Worm (Caenorhabditis elegans) whole organism, late embryonic: ENCODE results near the gene gop-2.

Source experiments
- C38D4.7 ChIP-seq: fragments of 200-800 bp; sonication (Bioruptor generic); optimal IDR thresholded peaks from 2 replicates; lab custom pipeline; 2018; ENCODE audit warnings: mild to moderate bottlenecking, missing genetic modification characterization, moderate library complexity, missing compliant biosample characterization
- F13H6.1 ChIP-seq: sonication (generic microtip); optimal IDR thresholded peaks from 2 replicates; lab custom pipeline; 2016; ENCODE audit warnings: missing genetic modification characterization, missing compliant biosample characterization
- K09A11.1 ChIP-seq: sonication (generic microtip); optimal IDR thresholded peaks from 2 replicates; lab custom pipeline; 2017; ENCODE audit warnings: antibody characterized with exemption, mild to moderate bottlenecking, missing genetic modification characterization, missing compliant biosample characterization; ENCODE audit not compliant: insufficient read depth
- ceh-14 ChIP-seq: sonication (generic microtip); optimal IDR thresholded peaks from 2 replicates; lab custom pipeline; 2016; ENCODE audit warnings: missing genotype, missing genetic modification characterization, missing compliant biosample characterization
- ceh-18 ChIP-seq: sonication (generic microtip); optimal IDR thresholded peaks from 2 replicates; lab custom pipeline; 2016; ENCODE audit warnings: missing genetic modification characterization, missing compliant biosample characterization
- ceh-2 ChIP-seq: sonication (generic microtip); optimal IDR thresholded peaks from 2 replicates; lab custom pipeline; 2016; ENCODE audit warnings: missing genotype, missing genetic modification characterization, missing compliant biosample characterization
- ceh-22 ChIP-seq: sonication (generic microtip); optimal IDR thresholded peaks from 2 replicates; lab custom pipeline; 2017; ENCODE audit warnings: missing biosample characterization, missing genetic modification characterization
- ceh-31 ChIP-seq: sonication (generic microtip); optimal IDR thresholded peaks from 2 replicates; lab custom pipeline; 2016; ENCODE audit warnings: missing genetic modification characterization, missing compliant biosample characterization
- ceh-48 ChIP-seq: sonication (generic microtip); optimal IDR thresholded peaks from 2 replicates; lab custom pipeline; 2016; ENCODE audit warnings: missing genetic modification characterization, inconsistent platforms, missing compliant biosample characterization
- dmd-4 ChIP-seq: sonication (generic microtip); optimal IDR thresholded peaks from 2 replicates; lab custom pipeline; 2016; ENCODE audit warnings: borderline replicate concordance, missing genetic modification characterization, missing compliant biosample characterization
- elt-2 ChIP-seq: sonication (generic microtip); optimal IDR thresholded peaks from 2 replicates; lab custom pipeline; 2016; ENCODE audit warnings: missing genetic modification reagents, missing genetic modification characterization, missing compliant biosample characterization
- ets-4 ChIP-seq: sonication (generic microtip); optimal IDR thresholded peaks from 2 replicates; lab custom pipeline; 2016; ENCODE audit warnings: missing genetic modification characterization, missing compliant biosample characterization
- hlh-15 ChIP-seq: sonication (generic microtip); optimal IDR thresholded peaks from 2 replicates; lab custom pipeline; 2016; ENCODE audit warnings: missing genetic modification characterization, missing compliant biosample characterization
- mec-3 ChIP-seq: sonication (generic microtip); optimal IDR thresholded peaks from 2 replicates; lab custom pipeline; 2016; ENCODE audit warnings: borderline replicate concordance, missing genetic modification characterization, missing compliant biosample characterization
- pax-1 ChIP-seq: fragments of 150-350 bp; optimal IDR thresholded peaks from 2 replicates; lab custom pipeline; 2014; ENCODE audit warnings: missing biosample characterization, missing genetic modification characterization
- pha-4 ChIP-seq: fragments of 150-350 bp; optimal IDR thresholded peaks from 2 replicates; lab custom pipeline; 2018; ENCODE audit warnings: missing biosample characterization, missing genetic modification reagents, missing genetic modification characterization
- pqm-1 ChIP-seq: sonication (generic microtip); optimal IDR thresholded peaks from 2 replicates; lab custom pipeline; 2016; ENCODE audit warnings: missing genetic modification characterization, missing compliant biosample characterization
- ref-2 ChIP-seq: sonication (generic microtip); optimal IDR thresholded peaks from 2 replicates; lab custom pipeline; 2016; ENCODE audit warnings: missing genetic modification characterization, missing compliant biosample characterization
- rnt-1 ChIP-seq: sonication (generic microtip); optimal IDR thresholded peaks from 2 replicates; lab custom pipeline; 2016; ENCODE audit warnings: missing genetic modification characterization, missing compliant biosample characterization
- sdc-2 ChIP-seq: sonication (generic microtip); optimal IDR thresholded peaks from 2 replicates; lab custom pipeline; 2016; ENCODE audit warnings: missing genotype, missing genetic modification characterization, missing compliant biosample characterization
- sox-2 ChIP-seq: fragments of 200-800 bp; sonication (Bioruptor generic); IDR thresholded peaks from 2 replicates; pipeline ENCODE4 v1.3.6; 2022; ENCODE audit warnings: missing genetic modification reagents, missing genetic modification characterization, missing compliant biosample characterization
- tbx-2 ChIP-seq: sonication (generic microtip); optimal IDR thresholded peaks from 2 replicates; lab custom pipeline; 2016; ENCODE audit warnings: missing genetic modification characterization, missing compliant biosample characterization
- tbx-7 ChIP-seq: sonication (generic microtip); optimal IDR thresholded peaks from 2 replicates; lab custom pipeline; 2016; ENCODE audit warnings: missing genotype, missing genetic modification characterization, missing compliant biosample characterization
- unc-42 ChIP-seq: sonication (generic microtip); optimal IDR thresholded peaks from 2 replicates; lab custom pipeline; 2016; ENCODE audit warnings: missing genotype, missing genetic modification characterization, missing compliant biosample characterization
- unc-86 ChIP-seq: sonication (generic microtip); optimal IDR thresholded peaks from 2 replicates; lab custom pipeline; 2016; ENCODE audit warnings: missing genetic modification characterization, missing compliant biosample characterization

Gene gop-2

ce11 chrIII:5308278-5308677 is 49.5 kb downstream of the gop-2 start, which contains the start of gene mog-3 (continued):
- no peak for TF ChIP-seq pha-4 (tag; lab: Kevin White, UChicago)
- peak; percentile 64 for TF ChIP-seq elt-2 (tag; lab: Kevin White, UChicago)
- no peak for TF ChIP-seq sdc-2
- TF ChIP-seq mec-3 (tag; lab: Kevin White, UChicago) = peak; percentile 88
- no peak for TF ChIP-seq dmd-4 (tag; lab: Kevin White, UChicago)
- peak; percentile 89 for TF ChIP-seq tbx-7 (tag; lab: Kevin White, UChicago)
- TF ChIP-seq ceh-22 (tag; lab: Kevin White, UChicago) = no peak
- peak; percentile 100 for TF ChIP-seq ets-4
- TF ChIP-seq C38D4.7 = no peak
- no peak for TF ChIP-seq K09A11.1
- TF ChIP-seq rnt-1 (tag; lab: Kevin White, UChicago) = peak; percentile 87
- TF ChIP-seq ceh-48 (tag; lab: Kevin White, UChicago) = peak; percentile 98
- TF ChIP-seq F13H6.1 = peak; percentile 59
- TF ChIP-seq sox-2 (GFP tag; lab: Robert Waterston, UW) = no peak
- TF ChIP-seq ceh-18 (tag; lab: Kevin White, UChicago) = peak; percentile 7
- TF ChIP-seq pax-1 = no peak
- peak; percentile 97 for TF ChIP-seq ceh-31
- TF ChIP-seq ceh-2 (tag; lab: Kevin White, UChicago) = peak; percentile 92
- TF ChIP-seq pqm-1 (tag; lab: Kevin White, UChicago) = peak; percentile 50
- TF ChIP-seq unc-42 = peak; percentile 57
- TF ChIP-seq unc-86 (tag; lab: Kevin White, UChicago) = peak; percentile 17
- peak; percentile 78 for TF ChIP-seq ref-2 (tag; lab: Kevin White, UChicago)
- TF ChIP-seq hlh-15 (tag; lab: Kevin White, UChicago) = no peak
- TF ChIP-seq tbx-2 = peak; percentile 91
- peak; percentile 72 for TF ChIP-seq ceh-14 (tag; lab: Kevin White, UChicago)
- TF ChIP-seq, all 69 proteins: peak for 33
